Fruit fly (Drosophila melanogaster): ENCODE results near the gene CG4194.
A peak's percentile ranks its signal among the peaks of the same experiment; 100 is the strongest.

Gene CG4194

DNA sequence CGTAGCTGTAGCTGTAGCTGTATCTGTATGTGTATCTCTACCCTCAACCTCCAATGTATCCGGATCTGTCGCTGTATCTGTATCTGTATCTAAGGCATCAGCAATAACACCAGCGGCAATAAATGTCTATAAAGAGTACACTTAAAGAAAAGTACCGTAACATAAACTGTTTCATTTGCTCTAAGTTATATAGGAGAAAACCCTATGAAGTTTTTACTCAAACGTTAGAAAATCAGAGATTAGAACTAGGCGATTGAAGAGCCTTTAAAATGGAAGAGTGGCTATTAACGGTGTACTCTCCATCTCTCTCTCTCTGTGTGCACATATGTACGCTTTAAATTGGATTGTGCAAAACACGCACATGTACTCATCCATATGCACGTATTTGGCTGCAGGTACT is 29.9 kb downstream of the CG4194 start:
- no peak for TF ChIP-seq CG18764 (GFP tag; optimal IDR thresholded peaks at IDR 0.05)
- TF ChIP-seq Drgx (GFP tag; IDR thresholded peaks at IDR 0.05) = peak; percentile 39; the same call in 1 of the 2 replicates
- TF ChIP-seq ro (GFP tag; IDR thresholded peaks at IDR 0.05) = no peak

DNA sequence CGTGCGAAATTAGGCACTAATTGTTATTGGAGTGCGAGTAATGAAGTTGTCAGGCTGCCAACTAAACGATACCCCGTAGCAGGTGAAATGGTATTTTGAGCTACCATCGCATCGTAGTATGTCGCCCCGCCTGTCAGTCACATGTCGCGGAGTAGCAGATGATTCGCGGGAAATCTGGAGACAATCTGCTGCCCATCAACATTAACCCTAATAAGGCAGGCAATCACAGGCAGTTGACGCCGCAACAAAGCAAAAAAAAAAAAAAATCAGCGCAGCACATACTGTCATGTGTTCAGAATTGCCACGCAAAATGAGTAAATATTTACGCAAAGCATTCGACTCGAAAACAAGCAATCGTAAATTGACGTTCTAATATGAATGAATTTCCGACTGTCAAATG is 35.5 kb downstream of the CG4194 start:
- TF ChIP-seq Dip3 (GFP tag; optimal IDR thresholded peaks at IDR 0.05) = no peak
- peak; percentile 72 for TF ChIP-seq Ets65A (GFP tag)
- TF ChIP-seq Eip74EF (GFP tag; optimal IDR thresholded peaks at IDR 0.05) = no peak
- no peak for TF ChIP-seq CG17912 (GFP tag; optimal IDR thresholded peaks at IDR 0.05)
- peak; percentile 55 for TF ChIP-seq Med (GFP tag)
- TF ChIP-seq Poxn (GFP tag; IDR thresholded peaks at IDR 0.05) = no peak
- TF ChIP-seq disco-r (GFP tag; optimal IDR thresholded peaks at IDR 0.05) = no peak

DNA sequence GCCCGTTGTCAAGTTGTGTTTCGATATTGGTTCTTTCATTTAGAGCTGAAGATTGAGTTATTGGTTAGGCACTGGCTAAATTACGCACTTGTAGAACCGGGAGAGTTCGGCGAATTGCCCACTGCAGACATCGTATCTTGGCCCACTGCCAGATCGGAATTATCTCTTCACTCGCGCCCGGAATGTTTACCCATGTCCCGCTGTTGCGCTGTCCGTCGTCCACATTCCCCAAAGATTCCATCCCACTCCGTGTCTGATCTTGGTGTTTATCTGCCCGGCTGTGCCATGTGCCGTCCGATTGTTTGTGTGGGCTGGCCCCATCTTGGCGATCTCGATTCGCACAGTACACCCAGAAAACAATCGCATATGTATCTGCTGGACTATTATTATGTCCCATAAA is 36.0 kb downstream of the CG4194 start:
- TF ChIP-seq CG12769 (tag; optimal IDR thresholded peaks at IDR 0.05) = peak; percentile 59
- peak; percentile 68 for TF ChIP-seq sd (tag; optimal IDR thresholded peaks at IDR 0.05)
- no peak for TF ChIP-seq gce (GFP tag; IDR thresholded peaks at IDR 0.05)

DNA sequence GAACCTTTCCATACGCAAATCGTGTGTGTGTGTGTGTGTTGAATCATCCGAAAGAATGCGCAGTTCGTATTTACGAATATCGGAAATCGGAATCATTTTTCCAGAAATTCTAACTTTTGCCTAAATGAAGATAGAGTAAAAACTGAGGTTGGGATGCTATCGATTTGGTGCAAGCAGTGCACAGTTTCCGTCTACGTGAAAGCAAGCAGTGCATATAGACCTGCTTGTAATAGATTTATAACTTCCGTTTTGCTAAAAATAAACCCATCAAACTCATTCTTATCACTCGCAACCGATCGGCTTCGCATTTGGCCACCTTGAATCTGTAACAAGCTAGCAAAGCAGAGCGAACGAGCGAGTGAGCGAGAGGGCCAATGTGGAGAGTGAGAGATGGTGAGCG is 38.0 kb downstream of the CG4194 start:
- TF ChIP-seq CG5180 (GFP tag; optimal IDR thresholded peaks at IDR 0.05) = no peak
- TF ChIP-seq CG7271 (tag; optimal IDR thresholded peaks at IDR 0.05) = no peak
- no peak for TF ChIP-seq CG9932 (GFP tag; IDR thresholded peaks at IDR 0.05)
- TF ChIP-seq Meics (GFP tag; optimal IDR thresholded peaks at IDR 0.05) = peak; percentile 6
- 0 out of 2 replicates have a peak, but pooled peaks have one; percentile 22 for TF ChIP-seq CG3847 (GFP tag; IDR thresholded peaks at IDR 0.05)
- peak; percentile 13 for TF ChIP-seq stwl (tag; optimal IDR thresholded peaks at IDR 0.05)
- TF ChIP-seq luna (GFP tag; optimal IDR thresholded peaks at IDR 0.05) = no peak
- no peak for TF ChIP-seq hbn (GFP tag; IDR thresholded peaks at IDR 0.05; ENCODE audit: partially characterized antibody)
- no peak for TF ChIP-seq CG17359 (tag; optimal IDR thresholded peaks at IDR 0.05)
- TF ChIP-seq Ets97D (GFP tag; optimal IDR thresholded peaks at IDR 0.05) = peak; percentile 79
- no peak for TF ChIP-seq emc (GFP tag; optimal IDR thresholded peaks at IDR 0.05)
- TF ChIP-seq NC2β (GFP tag; optimal IDR thresholded peaks at IDR 0.05) = no peak
- TF ChIP-seq CG31365 (tag; optimal IDR thresholded peaks at IDR 0.05) = peak; percentile 88
- peak; percentile 24; the same call in 1 of the 2 replicates for TF ChIP-seq onecut (GFP tag; IDR thresholded peaks at IDR 0.05)
- no peak for TF ChIP-seq Gsc (GFP tag; IDR thresholded peaks at IDR 0.05)
- no peak for TF ChIP-seq CG6254 (GFP tag; optimal IDR thresholded peaks at IDR 0.05)
- TF ChIP-seq gro (GFP tag; optimal IDR thresholded peaks at IDR 0.05) = peak; percentile 2
- TF ChIP-seq CG1832 (GFP tag; optimal IDR thresholded peaks at IDR 0.05) = peak; percentile 14
- no peak for TF ChIP-seq Six4 (GFP tag; optimal IDR thresholded peaks at IDR 0.05)
- peak; percentile 3 for TF ChIP-seq CG13775 (GFP tag; optimal IDR thresholded peaks at IDR 0.05)
- TF ChIP-seq run (tag; optimal IDR thresholded peaks at IDR 0.05) = no peak
- peak; percentile 12 for TF ChIP-seq Fer3 (tag; optimal IDR thresholded peaks at IDR 0.05)
- no peak for TF ChIP-seq slp2 (GFP tag; optimal IDR thresholded peaks at IDR 0.05)
- TF ChIP-seq CkIIα-i1 (GFP tag; IDR thresholded peaks at IDR 0.05) = no peak
- no peak for TF ChIP-seq Neu2 (GFP tag; optimal IDR thresholded peaks at IDR 0.05; ENCODE audit: borderline replicate concordance)
- TF ChIP-seq phol (tag; optimal IDR thresholded peaks at IDR 0.05) = no peak
- TF ChIP-seq CG8290 (GFP tag; optimal IDR thresholded peaks at IDR 0.05) = peak; percentile 89
- peak in 1 of 2 experiments; percentile 46 for TF ChIP-seq CG8290 (tag; optimal IDR thresholded peaks at IDR 0.05)
- TF ChIP-seq CG17361 (GFP tag; IDR thresholded peaks at IDR 0.05) = 0 out of 3 replicates have a peak, but pooled peaks have one; percentile 30
- TF ChIP-seq crol (GFP tag; IDR thresholded peaks at IDR 0.05) = peak; percentile 28; the same call in 1 of the 2 replicates
- TF ChIP-seq mirr (GFP tag; optimal IDR thresholded peaks at IDR 0.05) = peak; percentile 12
- TF ChIP-seq CG14965 (GFP tag; optimal IDR thresholded peaks at IDR 0.05; ENCODE audit: borderline replicate concordance) = no peak
- no peak for TF ChIP-seq CG1603 (tag; optimal IDR thresholded peaks at IDR 0.05)
- TF ChIP-seq CG2116 (GFP tag; optimal IDR thresholded peaks at IDR 0.05) = no peak
